Fruit fly (Drosophila melanogaster): Measurements from ENCODE around the gene CG11694.

Gene CG11694

dm6 chr3R:8340675-8341275 is 28.8 kb upstream of the CG11694 start, which contains the start of the genes COX7A and Arl2 (continued):
- TF ChIP-seq CG11093 (GFP tag; IDR thresholded peaks at IDR 0.05): no peak
- no peak for TF ChIP-seq ap (GFP tag; IDR thresholded peaks at IDR 0.05)
- TF ChIP-seq CoRest (tag; optimal IDR thresholded peaks at IDR 0.05): no peak
- no peak for TF ChIP-seq Ptx1 (GFP tag; IDR thresholded peaks at IDR 0.05)
- no peak for TF ChIP-seq Lim3 (GFP tag; IDR thresholded peaks at IDR 0.05)
- TF ChIP-seq CG13894 (tag; optimal IDR thresholded peaks at IDR 0.05): no peak
- no peak for TF ChIP-seq usp (GFP tag; optimal IDR thresholded peaks at IDR 0.05)
- TF ChIP-seq Dek (tag; optimal IDR thresholded peaks at IDR 0.05): no peak
- TF ChIP-seq CG10543 (GFP tag; optimal IDR thresholded peaks at IDR 0.05): no peak
- TF ChIP-seq CG10565 (GFP tag; optimal IDR thresholded peaks at IDR 0.05): no peak
- TF ChIP-seq CG12659 (GFP tag; optimal IDR thresholded peaks at IDR 0.05): peak; percentile 72
- peak; percentile 23 for TF ChIP-seq dm (GFP tag; optimal IDR thresholded peaks at IDR 0.05)
- TF ChIP-seq odd (GFP tag; optimal IDR thresholded peaks at IDR 0.05): no peak
- no peak for TF ChIP-seq Poxn (GFP tag; IDR thresholded peaks at IDR 0.05)
- no peak for TF ChIP-seq nau (GFP tag; optimal IDR thresholded peaks at IDR 0.05)
- no peak for TF ChIP-seq Mes4 (GFP tag; optimal IDR thresholded peaks at IDR 0.05)
- no peak for TF ChIP-seq cas (GFP tag; IDR thresholded peaks at IDR 0.05)
- TF ChIP-seq ind (GFP tag; optimal IDR thresholded peaks at IDR 0.05): no peak
- TF ChIP-seq zen2 (GFP tag; IDR thresholded peaks at IDR 0.05; ENCODE audit: partially characterized antibody): peak; percentile 95
- TF ChIP-seq Antp (GFP tag; optimal IDR thresholded peaks at IDR 0.05): no peak
- TF ChIP-seq CG8359 (GFP tag; optimal IDR thresholded peaks at IDR 0.05; ENCODE audit: borderline replicate concordance): no peak
- no peak for TF ChIP-seq C15 (GFP tag; IDR thresholded peaks at IDR 0.05)
- no peak for TF ChIP-seq CG11398 (GFP tag; optimal IDR thresholded peaks at IDR 0.05)
- no peak for TF ChIP-seq ham (GFP tag; IDR thresholded peaks at IDR 0.05)
- no peak for TF ChIP-seq CG7372 (GFP tag; IDR thresholded peaks at IDR 0.05)
- TF ChIP-seq CG17829 (tag; optimal IDR thresholded peaks at IDR 0.05): peak; percentile 22
- no peak for TF ChIP-seq dmrt99B (tag; optimal IDR thresholded peaks at IDR 0.05)
- no peak for TF ChIP-seq pita (GFP tag; optimal IDR thresholded peaks at IDR 0.05)
- TF ChIP-seq Hr51 (GFP tag; optimal IDR thresholded peaks at IDR 0.05): no peak
- TF ChIP-seq bowl (GFP tag; IDR thresholded peaks at IDR 0.05): no peak
- no peak for TF ChIP-seq ash1 (GFP tag; optimal IDR thresholded peaks at IDR 0.05)
- TF ChIP-seq CG12155 (GFP tag; optimal IDR thresholded peaks at IDR 0.05): no peak
- no peak for TF ChIP-seq Hr3 (GFP tag; optimal IDR thresholded peaks at IDR 0.05)
- TF ChIP-seq CG12219 (GFP tag; optimal IDR thresholded peaks at IDR 0.05): no peak
- no peak for TF ChIP-seq CG10274 (GFP tag; optimal IDR thresholded peaks at IDR 0.05)
- no peak for TF ChIP-seq CG17568 (GFP tag; optimal IDR thresholded peaks at IDR 0.05)
- no peak for TF ChIP-seq Rx (GFP tag; IDR thresholded peaks at IDR 0.05)
- no peak for TF ChIP-seq Neu2 (GFP tag; optimal IDR thresholded peaks at IDR 0.05; ENCODE audit: borderline replicate concordance)
- peak; percentile 45 for TF ChIP-seq Dp (GFP tag; optimal IDR thresholded peaks at IDR 0.05)
- TF ChIP-seq Lhr (GFP tag; optimal IDR thresholded peaks at IDR 0.05): no peak
- TF ChIP-seq yki (optimal IDR thresholded peaks at IDR 0.05): no peak
- TF ChIP-seq ac (GFP tag; optimal IDR thresholded peaks at IDR 0.05): no peak
- TF ChIP-seq CrebB (tag; optimal IDR thresholded peaks at IDR 0.05): no peak
- TF ChIP-seq CG12769 (tag; optimal IDR thresholded peaks at IDR 0.05): no peak
- no peak for TF ChIP-seq bab2 (GFP tag; optimal IDR thresholded peaks at IDR 0.05)
- no peak for TF ChIP-seq Tbp (GFP tag; optimal IDR thresholded peaks at IDR 0.05)
- peak; percentile 88 for TF ChIP-seq CG4617 (GFP tag; optimal IDR thresholded peaks at IDR 0.05; ENCODE audit: borderline replicate concordance)
- no peak for TF ChIP-seq sqz (GFP tag; optimal IDR thresholded peaks at IDR 0.05)
- no peak for TF ChIP-seq CG10654 (GFP tag; optimal IDR thresholded peaks at IDR 0.05)
- TF ChIP-seq Adf1 (GFP tag; IDR thresholded peaks at IDR 0.05): no peak
- no peak for TF ChIP-seq CG9437 (GFP tag; optimal IDR thresholded peaks at IDR 0.05)

All from whole organism, embryonic.